Worm (Caenorhabditis elegans) whole organism, mixed stage, embryonic: ENCODE data around the gene Y50D7A.3.

Experiments
- M03D4.4 ChIP-seq: sonication (generic microtip); optimal IDR thresholded peaks from 2 replicates; lab custom pipeline; 2017; ENCODE audit warnings: mild to moderate bottlenecking, missing genetic modification characterization, missing compliant biosample characterization
- ceh-83 ChIP-seq: fragments of 200-800 bp; sonication (Bioruptor generic); optimal IDR thresholded peaks from 2 replicates; lab custom pipeline; 2018; ENCODE audit warnings: mild to moderate bottlenecking, missing genetic modification characterization, missing compliant biosample characterization
- elt-3 ChIP-seq: fragments of 150-350 bp; optimal IDR thresholded peaks from 2 replicates; lab custom pipeline; 2014; ENCODE audit warnings: missing biosample characterization, missing genetic modification characterization
- lin-13 ChIP-seq: fragments of 150-350 bp; optimal IDR thresholded peaks from 2 replicates; lab custom pipeline; 2014; ENCODE audit warnings: missing biosample characterization, missing genetic modification characterization
- mep-1 ChIP-seq: fragments of 150-350 bp; optimal IDR thresholded peaks from 2 replicates; lab custom pipeline; 2017; ENCODE audit warnings: missing biosample characterization, missing genetic modification reagents, missing genetic modification characterization, inconsistent platforms
- nhr-237 ChIP-seq: fragments of 150-350 bp; optimal IDR thresholded peaks from 2 replicates; lab custom pipeline; 2014; ENCODE audit warnings: missing biosample characterization, missing genetic modification characterization
- pha-4 ChIP-seq: fragments of 150-350 bp; optimal IDR thresholded peaks from 2 replicates; lab custom pipeline; 2018; ENCODE audit warnings: missing biosample characterization, missing genetic modification reagents, missing genetic modification characterization
- sptf-1 ChIP-seq: sonication (generic microtip); optimal IDR thresholded peaks from 2 replicates; lab custom pipeline; 2017; ENCODE audit warnings: mild to moderate bottlenecking, missing genetic modification characterization, moderate library complexity, missing compliant biosample characterization
- unc-39 ChIP-seq: fragments of 150-350 bp; optimal IDR thresholded peaks from 2 replicates; lab custom pipeline; 2014; ENCODE audit warnings: missing biosample characterization, missing genetic modification characterization
- unc-62 ChIP-seq: fragments of 150-350 bp; optimal IDR thresholded peaks from 2 replicates; lab custom pipeline; 2014; ENCODE audit warnings: missing biosample characterization, missing genetic modification reagents, missing genetic modification characterization
- ztf-11 ChIP-seq: fragments of 150-350 bp; optimal IDR thresholded peaks from 2 replicates; lab custom pipeline; 2014; ENCODE audit warnings: missing biosample characterization, missing genetic modification characterization

- no peak for TF ChIP-seq M03D4.4 (tag; lab: Kevin White, UChicago)
- no peak for TF ChIP-seq elt-3
- TF ChIP-seq nhr-237 (tag; lab: Kevin White, UChicago) = no peak
- TF ChIP-seq unc-62 (GFP tag; lab: Kevin White, UChicago) = no peak
- no peak for TF ChIP-seq sptf-1 (tag; lab: Kevin White, UChicago)
- TF ChIP-seq unc-39 = no peak
- TF ChIP-seq lin-13 (tag; lab: Kevin White, UChicago) = no peak
- TF ChIP-seq pha-4 (tag; lab: Kevin White, UChicago) = no peak
- TF ChIP-seq ztf-11 (tag; lab: Kevin White, UChicago) = no peak
- TF ChIP-seq mep-1 (tag; lab: Kevin White, UChicago) = no peak
- no peak for TF ChIP-seq ceh-83
Measured at ce11 chrIII:282506-282905, 28.2 kb downstream of the Y50D7A.3 start.
